Fruit fly (Drosophila melanogaster) whole organism, embryonic: Measurements from ENCODE around the gene sdt.

Experiments used
- Awh ChIP-seq: fragments of 200-800 bp; sonication (Bioruptor generic); IDR thresholded peaks from 2 replicates; pipeline ENCODE4, ENCODE4 v1.3.6; 2022; ENCODE audit warnings: missing biosample characterization, missing genetic modification characterization
- CG10979 ChIP-seq: fragments of 200-800 bp; sonication (Bioruptor generic); optimal IDR thresholded peaks from 2 replicates; lab custom pipeline; 2018; ENCODE audit warnings: missing biosample characterization, mild to moderate bottlenecking, missing genetic modification characterization, moderate library complexity
- CG11398 ChIP-seq: fragments of 200-800 bp; sonication (Bioruptor generic); optimal IDR thresholded peaks from 2 replicates; lab custom pipeline; 2016; ENCODE audit warnings: missing biosample characterization, missing genetic modification characterization
- CG11695 ChIP-seq: fragments of 200-800 bp; sonication (Bioruptor generic); IDR thresholded peaks from 3 replicates; pipeline ENCODE4 v1.3.6; 2022; ENCODE audit warnings: missing biosample characterization, missing genetic modification characterization
- CG14710 ChIP-seq: fragments of 200-800 bp; sonication (Bioruptor generic); optimal IDR thresholded peaks from 3 replicates; lab custom pipeline; 2019; ENCODE audit warnings: missing biosample characterization, mild to moderate bottlenecking, missing genetic modification characterization, moderate library complexity
- CG16815 ChIP-seq: fragments of 200-800 bp; sonication (Bioruptor generic); optimal IDR thresholded peaks from 3 replicates; lab custom pipeline; 2017; ENCODE audit warnings: missing biosample characterization, mild to moderate bottlenecking, missing genetic modification characterization
- CG16863 ChIP-seq: fragments of 200-800 bp; sonication (Bioruptor generic); optimal IDR thresholded peaks from 3 replicates; lab custom pipeline; 2016; ENCODE audit warnings: missing biosample characterization, missing genetic modification characterization
- CG18599 ChIP-seq: fragments of 200-800 bp; sonication (Bioruptor generic); optimal IDR thresholded peaks from 3 replicates; lab custom pipeline; 2017; ENCODE audit warnings: missing biosample characterization, missing genetic modification characterization, mild to moderate bottlenecking, moderate library complexity, missing genetic modification reagents
- CG18764 ChIP-seq: fragments of 200-800 bp; sonication (Bioruptor generic); optimal IDR thresholded peaks from 3 replicates; lab custom pipeline; 2016; ENCODE audit warnings: missing biosample characterization, missing genetic modification characterization
- CG2889 ChIP-seq: fragments of 200-800 bp; sonication (Bioruptor generic); IDR thresholded peaks from 3 replicates; pipeline ENCODE4 v1.3.6; 2022; ENCODE audit warnings: missing biosample characterization, missing genetic modification characterization
- CG33213 ChIP-seq: fragments of 200-800 bp; sonication (Bioruptor generic); optimal IDR thresholded peaks from 3 replicates; lab custom pipeline; 2016; ENCODE audit warnings: missing biosample characterization, missing genetic modification characterization
- CG42726 ChIP-seq: fragments of 200-800 bp; sonication (Bioruptor generic); IDR thresholded peaks from 2 replicates; pipeline ENCODE4 v1.3.6; 2022; ENCODE audit warnings: missing biosample characterization, missing genetic modification characterization; ENCODE audit not compliant: partially characterized antibody
- CG43689 ChIP-seq: fragments of 200-800 bp; sonication (Bioruptor generic); IDR thresholded peaks from 2 replicates; pipeline ENCODE4 v1.3.6; 2022; ENCODE audit warnings: missing biosample characterization, missing genetic modification characterization
- CG4424 ChIP-seq: fragments of 200-800 bp; sonication (Bioruptor generic); optimal IDR thresholded peaks from 3 replicates; lab custom pipeline; 2016; ENCODE audit warnings: missing biosample characterization, missing genetic modification characterization
- CG6254 ChIP-seq: fragments of 200-800 bp; sonication (Bioruptor generic); optimal IDR thresholded peaks from 3 replicates; lab custom pipeline; 2017; ENCODE audit warnings: mild to moderate bottlenecking, missing biosample characterization, missing genetic modification reagents, missing genetic modification characterization
- CG8089 ChIP-seq: fragments of 200-800 bp; sonication (Bioruptor generic); optimal IDR thresholded peaks from 3 replicates; lab custom pipeline; 2016; ENCODE audit warnings: missing biosample characterization, missing genetic modification characterization
- CG9437 ChIP-seq: fragments of 200-800 bp; sonication (Bioruptor generic); optimal IDR thresholded peaks from 2 replicates; lab custom pipeline; 2018; ENCODE audit warnings: missing biosample characterization, mild to moderate bottlenecking, missing genetic modification characterization
- CG9727 ChIP-seq: fragments of 200-800 bp; sonication (Bioruptor generic); optimal IDR thresholded peaks from 3 replicates; lab custom pipeline; 2017; ENCODE audit warnings: missing biosample characterization, mild to moderate bottlenecking, missing genetic modification characterization
- CTCF ChIP-seq: fragments of 200-800 bp; sonication (Bioruptor generic); optimal IDR thresholded peaks from 2 replicates; lab custom pipeline; 2017; ENCODE audit warnings: missing biosample characterization, mild to moderate bottlenecking, missing genetic modification characterization, moderate library complexity
- Doc3 ChIP-seq: fragments of 200-800 bp; sonication (Bioruptor generic); IDR thresholded peaks from 3 replicates; pipeline ENCODE4 v1.3.6; 2022; ENCODE audit warnings: missing biosample characterization, missing genetic modification characterization; ENCODE audit not compliant: partially characterized antibody
- Elba2 ChIP-seq: fragments of 200-800 bp; sonication (Bioruptor generic); optimal IDR thresholded peaks from 3 replicates; lab custom pipeline; 2016; ENCODE audit warnings: missing biosample characterization, missing genetic modification characterization
- H2.0 ChIP-seq: fragments of 200-800 bp; sonication (Bioruptor generic); IDR thresholded peaks from 2 replicates; pipeline ENCODE4 v1.3.6; 2022; ENCODE audit warnings: missing biosample characterization, missing genetic modification characterization
- HHEX ChIP-seq: fragments of 200-800 bp; sonication (Bioruptor generic); optimal IDR thresholded peaks from 3 replicates; lab custom pipeline; 2017; ENCODE audit warnings: missing biosample characterization, mild to moderate bottlenecking, missing genetic modification characterization, missing genetic modification reagents
- Hey ChIP-seq: fragments of 200-800 bp; sonication (Bioruptor generic); optimal IDR thresholded peaks from 3 replicates; lab custom pipeline; 2018; ENCODE audit warnings: missing biosample characterization, mild to moderate bottlenecking, missing genetic modification characterization
- Lhr ChIP-seq: fragments of 200-800 bp; sonication (Bioruptor generic); optimal IDR thresholded peaks from 3 replicates; lab custom pipeline; 2017; ENCODE audit warnings: mild to moderate bottlenecking, missing biosample characterization, missing genetic modification reagents, missing genetic modification characterization
- Mrtf ChIP-seq: fragments of 200-800 bp; sonication (Bioruptor generic); IDR thresholded peaks from 3 replicates; pipeline ENCODE4 v1.3.6; 2022; ENCODE audit warnings: missing biosample characterization, missing genetic modification characterization
- Nf-YC ChIP-seq: fragments of 200-800 bp; optimal IDR thresholded peaks from 3 replicates; lab custom pipeline; 2019; ENCODE audit warnings: missing biosample characterization, mild to moderate bottlenecking, missing genetic modification characterization, moderate library complexity
- Oaz ChIP-seq: fragments of 200-800 bp; sonication (Bioruptor generic); IDR thresholded peaks from 2 replicates; pipeline ENCODE4 v1.3.6; 2022; ENCODE audit warnings: missing biosample characterization, missing genetic modification characterization
- Ravus ChIP-seq: fragments of 200-800 bp; sonication (Bioruptor generic); IDR thresholded peaks from 2 replicates; pipeline ENCODE4 v1.3.6; 2022; ENCODE audit warnings: missing biosample characterization, missing genetic modification characterization
- Six4 ChIP-seq: fragments of 200-800 bp; sonication (Bioruptor generic); optimal IDR thresholded peaks from 2 replicates; lab custom pipeline; 2016; ENCODE audit warnings: missing biosample characterization, missing genetic modification characterization
- Tbp ChIP-seq: fragments of >200 bp; optimal IDR thresholded peaks from 2 replicates; lab custom pipeline; 2018; ENCODE audit warnings: missing biosample characterization, missing genetic modification characterization
- bowl ChIP-seq: fragments of 200-800 bp; sonication (Bioruptor generic); IDR thresholded peaks from 2 replicates; pipeline ENCODE4 v1.3.6; 2022; ENCODE audit warnings: missing biosample characterization, missing genetic modification characterization
- dimm ChIP-seq: fragments of 200-800 bp; sonication (Bioruptor generic); IDR thresholded peaks from 2 replicates; pipeline ENCODE4 v1.3.6; 2022; ENCODE audit warnings: missing biosample characterization, missing genetic modification characterization
- dm ChIP-seq: fragments of 200-800 bp; sonication (Bioruptor generic); optimal IDR thresholded peaks from 3 replicates; lab custom pipeline; 2016; ENCODE audit warnings: missing biosample characterization, missing genetic modification characterization
- dmrt11E ChIP-seq: fragments of 200-800 bp; sonication (Bioruptor generic); optimal IDR thresholded peaks from 3 replicates; lab custom pipeline; 2018; ENCODE audit warnings: missing biosample characterization, mild to moderate bottlenecking, missing genetic modification characterization, moderate library complexity
- dmrt99B ChIP-seq: fragments of 200-800 bp; sonication (Bioruptor generic); optimal IDR thresholded peaks from 2 replicates; lab custom pipeline; 2018; ENCODE audit warnings: missing biosample characterization, mild to moderate bottlenecking, missing genetic modification characterization, moderate library complexity
- fd64A ChIP-seq: fragments of 200-800 bp; sonication (Bioruptor generic); optimal IDR thresholded peaks from 3 replicates; lab custom pipeline; 2018; ENCODE audit warnings: missing biosample characterization, mild to moderate bottlenecking, missing genetic modification characterization
- gce ChIP-seq: fragments of 200-800 bp; sonication (Bioruptor generic); IDR thresholded peaks from 3 replicates; pipeline ENCODE4 v1.3.6; 2022; ENCODE audit warnings: missing biosample characterization, missing genetic modification characterization
- gcm2 ChIP-seq: fragments of 200-800 bp; sonication (Bioruptor generic); optimal IDR thresholded peaks from 2 replicates; lab custom pipeline; 2016; ENCODE audit warnings: missing biosample characterization, missing genetic modification characterization
- grn ChIP-seq: fragments of 200-800 bp; sonication (Bioruptor generic); optimal IDR thresholded peaks from 3 replicates; lab custom pipeline; 2017; ENCODE audit warnings: missing biosample characterization, missing genetic modification characterization
- lmd ChIP-seq: fragments of 200-800 bp; sonication (Bioruptor generic); IDR thresholded peaks from 2 replicates; pipeline ENCODE4 v1.3.6; 2022; ENCODE audit warnings: missing biosample characterization, missing genetic modification characterization
- nom ChIP-seq: fragments of 200-800 bp; sonication (Bioruptor generic); optimal IDR thresholded peaks from 2 replicates; lab custom pipeline; 2017; ENCODE audit warnings: missing biosample characterization, missing genetic modification characterization, mild to moderate bottlenecking, moderate library complexity, missing genetic modification reagents
- pfk ChIP-seq: fragments of 200-800 bp; sonication (Bioruptor generic); optimal IDR thresholded peaks from 2 replicates; lab custom pipeline; 2018; ENCODE audit warnings: missing biosample characterization, mild to moderate bottlenecking, missing genetic modification characterization, moderate library complexity
- slbo ChIP-seq: fragments of 200-800 bp; sonication (Bioruptor generic); IDR thresholded peaks from 2 replicates; pipeline ENCODE4 v1.3.6; 2022; ENCODE audit warnings: missing biosample characterization, missing genetic modification characterization
- tio ChIP-seq: fragments of 200-800 bp; sonication (Bioruptor generic); optimal IDR thresholded peaks from 2 replicates; lab custom pipeline; 2017; ENCODE audit warnings: missing biosample characterization, missing genetic modification characterization, inconsistent platforms
- tna ChIP-seq: fragments of 200-800 bp; sonication (Bioruptor generic); IDR thresholded peaks from 2 replicates; pipeline ENCODE4 v1.3.6; 2022; ENCODE audit warnings: missing biosample characterization, missing genetic modification characterization; ENCODE audit not compliant: partially characterized antibody
- toy ChIP-seq: fragments of 200-800 bp; sonication (Bioruptor generic); IDR thresholded peaks from 2 replicates; pipeline ENCODE4 v1.3.6; 2022; ENCODE audit warnings: missing biosample characterization, missing genetic modification characterization
- twi ChIP-seq: fragments of 200-800 bp; optimal IDR thresholded peaks from 2 replicates; lab custom pipeline; 2019; ENCODE audit warnings: missing biosample characterization, mild to moderate bottlenecking, missing genetic modification characterization, moderate library complexity
- vvl ChIP-seq: fragments of 200-800 bp; sonication (Bioruptor generic); IDR thresholded peaks from 2 replicates; pipeline ENCODE4 v1.3.6; 2022; ENCODE audit warnings: missing biosample characterization, missing genetic modification characterization
- wor ChIP-seq: fragments of 200-800 bp; sonication (Bioruptor generic); IDR thresholded peaks from 2 replicates; pipeline ENCODE4 v1.3.6; 2022; ENCODE audit warnings: missing biosample characterization, missing genetic modification characterization
- z ChIP-seq: fragments of 200-800 bp; sonication (Bioruptor generic); IDR thresholded peaks from 3 replicates; pipeline ENCODE4 v1.3.6; 2022; ENCODE audit warnings: missing biosample characterization, missing genetic modification characterization

sdt gene

dm6 chrX:8131693-8132313 is 46.5 kb upstream of the sdt start, which contains the start of gene CG10958 (continued):
- no peak for TF ChIP-seq Mrtf (GFP tag; lab: Robert Waterston, UW)
- peak; percentile 68 for TF ChIP-seq CG14710
- peak; percentile 37 for TF ChIP-seq nom (GFP tag; lab: Kevin White, UChicago)
- TF ChIP-seq CG18764 (GFP tag; lab: Kevin White, UChicago), result peak; percentile 48
- TF ChIP-seq bowl (GFP tag; lab: Robert Waterston, UW), result no peak
- no peak for TF ChIP-seq dmrt99B (tag; lab: Kevin White, UChicago)
- no peak for TF ChIP-seq twi (tag; lab: Kevin White, UChicago)
- peak; percentile 13 for TF ChIP-seq CG16815 (GFP tag; lab: Kevin White, UChicago)
- peak; percentile 63 for TF ChIP-seq Six4 (GFP tag; lab: Kevin White, UChicago)
- no peak for TF ChIP-seq Lhr (GFP tag; lab: Kevin White, UChicago)
- TF ChIP-seq CG4424 (GFP tag; lab: Kevin White, UChicago), result peak; percentile 59
- TF ChIP-seq CG2889 (GFP tag; lab: Robert Waterston, UW), result no peak
- TF ChIP-seq Ravus, result no peak
- TF ChIP-seq Nf-YC (tag; lab: Kevin White, UChicago), result peak; percentile 35
- TF ChIP-seq Hey (tag; lab: Kevin White, UChicago), result no peak
- TF ChIP-seq dmrt11E (tag; lab: Kevin White, UChicago), result peak; percentile 33
- no peak for TF ChIP-seq toy
- TF ChIP-seq lmd, result 0 out of 2 replicates have a peak, but pooled peaks have one; percentile 33
- TF ChIP-seq dimm, result no peak
- TF ChIP-seq CG9727 (GFP tag; lab: Kevin White, UChicago), result peak; percentile 57
- TF ChIP-seq Awh (GFP tag; lab: Robert Waterston, UW), result 0 out of 2 replicates have a peak, but pooled peaks have one; percentile 48
- TF ChIP-seq CG8089 (GFP tag; lab: Kevin White, UChicago), result no peak
- TF ChIP-seq Oaz (GFP tag; lab: Robert Waterston, UW), result 0 out of 2 replicates have a peak, but pooled peaks have one; percentile 33
- no peak for TF ChIP-seq CG11398 (GFP tag; lab: Kevin White, UChicago)
- no peak for TF ChIP-seq CG33213
- no peak for TF ChIP-seq tio
- no peak for TF ChIP-seq gce (GFP tag; lab: Robert Waterston, UW)
- peak; percentile 28 for TF ChIP-seq CG10979
- TF ChIP-seq HHEX (GFP tag; lab: Kevin White, UChicago), result peak; percentile 56
- TF ChIP-seq vvl (GFP tag; lab: Robert Waterston, UW), result peak; percentile 64; the same call in 1 of the 2 replicates
- TF ChIP-seq dm, result peak; percentile 5
- TF ChIP-seq CG18599 (GFP tag; lab: Kevin White, UChicago), result peak; percentile 76
- TF ChIP-seq CG9437 (GFP tag; lab: Kevin White, UChicago), result peak; percentile 74
- TF ChIP-seq tna (GFP tag; lab: Robert Waterston, UW), result no peak
- 0 out of 2 replicates have a peak, but pooled peaks have one; percentile 7 for TF ChIP-seq H2.0 (GFP tag; lab: Robert Waterston, UW)
- peak; percentile 36; the same call in 1 of the 3 replicates for TF ChIP-seq CG11695
- 0 out of 2 replicates have a peak, but pooled peaks have one; percentile 28 for TF ChIP-seq wor (GFP tag; lab: Robert Waterston, UW)
- TF ChIP-seq pfk (GFP tag; lab: Kevin White, UChicago), result no peak
- TF ChIP-seq CG16863 (GFP tag; lab: Kevin White, UChicago), result peak; percentile 15
- no peak for TF ChIP-seq Elba2 (GFP tag; lab: Kevin White, UChicago)
- TF ChIP-seq CG43689 (GFP tag; lab: Robert Waterston, UW), result no peak
- TF ChIP-seq gcm2 (GFP tag; lab: Kevin White, UChicago), result no peak
- TF ChIP-seq z (GFP tag; lab: Robert Waterston, UW), result no peak
- TF ChIP-seq CTCF (GFP tag; lab: Kevin White, UChicago), result no peak
- no peak for TF ChIP-seq CG42726 (GFP tag; lab: Robert Waterston, UW)
- TF ChIP-seq slbo (GFP tag; lab: Robert Waterston, UW), result peak; percentile 79
- no peak for TF ChIP-seq grn
- TF ChIP-seq Tbp (GFP tag; lab: Kevin White, UChicago), result no peak
- no peak for TF ChIP-seq CG6254
- TF ChIP-seq Doc3 (GFP tag; lab: Robert Waterston, UW), result peak; percentile 14; the same call in 1 of the 3 replicates
- no peak for TF ChIP-seq fd64A (GFP tag; lab: Kevin White, UChicago)
